Fruit fly (Drosophila melanogaster) whole organism, wandering third instar larva: ENCODE measurements around the gene CG10194.
A peak's percentile ranks its signal among the peaks of the same experiment; 100 is the strongest.

Source experiments
- Abd-B ChIP-seq: fragments of >200 bp; optimal IDR thresholded peaks from 2 replicates; lab custom pipeline; 2017; ENCODE audit warnings: missing biosample characterization, missing genetic modification characterization
- CG32264 ChIP-seq: fragments of 200-800 bp; sonication (Bioruptor generic); optimal IDR thresholded peaks from 2 replicates; lab custom pipeline; 2016; ENCODE audit warnings: missing biosample characterization, missing genetic modification characterization
- CG9705 ChIP-seq: fragments of 200-800 bp; sonication (Bioruptor generic); optimal IDR thresholded peaks from 2 replicates; lab custom pipeline; 2018; ENCODE audit warnings: missing biosample characterization, mild to moderate bottlenecking, missing genetic modification characterization
- CrebA ChIP-seq: fragments of 200-800 bp; sonication (Bioruptor generic); optimal IDR thresholded peaks from 2 replicates; lab custom pipeline; 2016; ENCODE audit warnings: missing biosample characterization, mild to moderate bottlenecking, missing genetic modification characterization, borderline replicate concordance
- Dfd ChIP-seq: fragments of >200 bp; optimal IDR thresholded peaks from 2 replicates; lab custom pipeline; 2017; ENCODE audit warnings: missing biosample characterization, missing genetic modification characterization
- Dif ChIP-seq: fragments of 200-275, 200-300 bp; sonication (Bioruptor generic); optimal IDR thresholded peaks from 2 replicates; lab custom pipeline; 2018; ENCODE audit warnings: missing biosample characterization, missing genetic modification characterization; ENCODE audit not compliant: partially characterized antibody
- GATAd ChIP-seq: sonication (Bioruptor generic); optimal IDR thresholded peaks from 2 replicates; lab custom pipeline; 2016; ENCODE audit warnings: missing biosample characterization, missing genetic modification characterization
- HLH106 ChIP-seq: fragments of 200-800 bp; optimal IDR thresholded peaks from 3 replicates; lab custom pipeline; 2019; ENCODE audit warnings: missing biosample characterization, mild to moderate bottlenecking, missing genetic modification characterization, moderate library complexity
- Hnf4 ChIP-seq: fragments of 200-800 bp; sonication (Bioruptor generic); optimal IDR thresholded peaks from 2 replicates; lab custom pipeline; 2016; ENCODE audit warnings: missing biosample characterization, mild to moderate bottlenecking, missing genetic modification characterization
- Hr78 ChIP-seq: fragments of >200 bp; optimal IDR thresholded peaks from 2 replicates; lab custom pipeline; 2017; ENCODE audit warnings: missing biosample characterization, missing genetic modification characterization
- Hr83 ChIP-seq: fragments of 200-300 bp; sonication (Bioruptor generic); optimal IDR thresholded peaks from 2 replicates; lab custom pipeline; 2016; ENCODE audit warnings: missing biosample characterization, mild to moderate bottlenecking, missing genetic modification characterization, moderate library complexity; ENCODE audit not compliant: poor library complexity, severe bottlenecking
- Jra ChIP-seq: sonication (Bioruptor generic); optimal IDR thresholded peaks from 2 replicates; lab custom pipeline; 2016; ENCODE audit warnings: missing biosample characterization, missing genetic modification characterization
- Mio ChIP-seq: sonication (Bioruptor generic); optimal IDR thresholded peaks from 2 replicates; lab custom pipeline; 2016; ENCODE audit warnings: missing biosample characterization, missing genetic modification characterization
- Myc ChIP-seq: fragments of >200 bp; optimal IDR thresholded peaks from 2 replicates; lab custom pipeline; 2017
- N ChIP-seq: fragments of >200 bp; optimal IDR thresholded peaks from 2 replicates; lab custom pipeline; 2018; ENCODE audit warnings: missing biosample characterization, missing external identifiers, missing genetic modification characterization
- OdsH ChIP-seq: fragments of 200-800 bp; sonication (Bioruptor generic); optimal IDR thresholded peaks from 2 replicates; lab custom pipeline; 2016; ENCODE audit warnings: missing biosample characterization, mild to moderate bottlenecking, missing genetic modification characterization
- Rel ChIP-seq, 2 experiments: fragments of 200-800 bp; sonication (Bioruptor generic) in 1 of 2; optimal IDR thresholded peaks; 2 replicates in 1 of 2; 3 replicates in 1 of 2; lab custom pipeline; 2016 to 2019; ENCODE audit warnings: mild to moderate bottlenecking in 2 of 2, missing biosample characterization in 2 of 2, missing genetic modification characterization in 2 of 2, moderate library complexity in 1 of 2
- Sp1 ChIP-seq: fragments of 200-800 bp; sonication (Bioruptor generic); optimal IDR thresholded peaks from 3 replicates; lab custom pipeline; 2019; ENCODE audit warnings: missing biosample characterization, mild to moderate bottlenecking, missing genetic modification characterization, moderate library complexity
- Vsx2 ChIP-seq: fragments of 200-300, 225-300 bp; sonication (Bioruptor generic); optimal IDR thresholded peaks from 2 replicates; lab custom pipeline; 2018; ENCODE audit warnings: missing biosample characterization, missing genetic modification characterization; ENCODE audit not compliant: partially characterized antibody
- br ChIP-seq: fragments of 200-800 bp; sonication (Bioruptor generic); optimal IDR thresholded peaks from 2 replicates; lab custom pipeline; 2016; ENCODE audit warnings: missing biosample characterization, missing genetic modification characterization
- brk ChIP-seq: fragments of 200-800 bp; sonication (Bioruptor generic); optimal IDR thresholded peaks from 2 replicates; lab custom pipeline; 2016; ENCODE audit warnings: missing biosample characterization, mild to moderate bottlenecking, missing genetic modification characterization
- dl ChIP-seq, 2 experiments: fragments of 175-275, 200-275 bp in 1 of 2; fragments of 200-275 bp in 1 of 2; sonication (Bioruptor generic); optimal IDR thresholded peaks; lab custom pipeline; 2018; ENCODE audit warnings: mild to moderate bottlenecking in 2 of 2, missing biosample characterization in 2 of 2, missing genetic modification characterization in 2 of 2, moderate library complexity in 2 of 2; ENCODE audit not compliant: partially characterized antibody in 2 of 2, insufficient read depth in 1 of 2
- dmrt93B ChIP-seq: fragments of 200-800 bp; sonication (Bioruptor generic); optimal IDR thresholded peaks from 2 replicates; lab custom pipeline; 2018; ENCODE audit warnings: missing biosample characterization, mild to moderate bottlenecking, missing genetic modification characterization
- dsf ChIP-seq: sonication (Bioruptor generic); optimal IDR thresholded peaks from 2 replicates; lab custom pipeline; 2016; ENCODE audit warnings: missing biosample characterization, missing genetic modification characterization, borderline replicate concordance
- ey ChIP-seq: fragments of 200-800 bp; sonication (Bioruptor generic); optimal IDR thresholded peaks from 2 replicates; lab custom pipeline; 2016; ENCODE audit warnings: missing biosample characterization, missing genetic modification characterization
- foxo ChIP-seq, 2 experiments: fragments of 200-800 bp; sonication (Bioruptor generic); optimal IDR thresholded peaks; 2 replicates in 1 of 2; 3 replicates in 1 of 2; lab custom pipeline; 2016 to 2017; ENCODE audit warnings: missing biosample characterization in 2 of 2, missing genetic modification characterization in 2 of 2
- fru ChIP-seq: fragments of 200-800 bp; sonication (Bioruptor generic); optimal IDR thresholded peaks from 3 replicates; lab custom pipeline; 2016; ENCODE audit warnings: missing biosample characterization, mild to moderate bottlenecking, missing genetic modification characterization
- h ChIP-seq: fragments of 200-800 bp; sonication (Bioruptor generic); optimal IDR thresholded peaks from 3 replicates; lab custom pipeline; 2016; ENCODE audit warnings: missing biosample characterization, mild to moderate bottlenecking, missing genetic modification characterization
- jim ChIP-seq: fragments of 175-275, 200-325 bp; sonication (Bioruptor generic); optimal IDR thresholded peaks from 2 replicates; lab custom pipeline; 2016; ENCODE audit warnings: missing biosample characterization, mild to moderate bottlenecking, missing genetic modification characterization
- lola ChIP-seq: fragments of >200 bp; optimal IDR thresholded peaks from 2 replicates; lab custom pipeline; 2017; ENCODE audit warnings: missing biosample characterization, missing genetic modification characterization
- pan ChIP-seq: fragments of >200 bp; optimal IDR thresholded peaks from 2 replicates; lab custom pipeline; 2017
- psq ChIP-seq: fragments of 200-800 bp; sonication (Bioruptor generic); optimal IDR thresholded peaks from 3 replicates; lab custom pipeline; 2017; ENCODE audit warnings: missing biosample characterization, mild to moderate bottlenecking, missing genetic modification characterization, moderate library complexity
- rgr ChIP-seq: fragments of 200-800 bp; sonication (Bioruptor generic); optimal IDR thresholded peaks from 3 replicates; lab custom pipeline; 2016; ENCODE audit warnings: missing biosample characterization, mild to moderate bottlenecking, missing genetic modification characterization
- sage ChIP-seq: fragments of 200-800 bp; sonication (Bioruptor generic); optimal IDR thresholded peaks from 2 replicates; lab custom pipeline; 2016; ENCODE audit warnings: missing biosample characterization, mild to moderate bottlenecking, missing genetic modification characterization
- sv ChIP-seq: fragments of 200-800 bp; sonication (Bioruptor generic); optimal IDR thresholded peaks from 3 replicates; lab custom pipeline; 2016; ENCODE audit warnings: missing biosample characterization, missing genetic modification characterization
- tai ChIP-seq: sonication (Bioruptor generic); optimal IDR thresholded peaks from 2 replicates; lab custom pipeline; 2016; ENCODE audit warnings: missing biosample characterization, missing genetic modification characterization
- usp ChIP-seq: fragments of >200 bp; optimal IDR thresholded peaks from 2 replicates; lab custom pipeline; 2017; ENCODE audit warnings: missing biosample characterization, missing genetic modification characterization
- woc ChIP-seq: sonication (Bioruptor generic); optimal IDR thresholded peaks from 2 replicates; lab custom pipeline; 2016; ENCODE audit warnings: missing biosample characterization, mild to moderate bottlenecking, missing genetic modification characterization

CG10194 gene

dm6 chr2L:19444734-19445140 is 45.2 kb downstream of the CG10194 start, which contains the start of gene Hs2st:
Gene Hs2st, minus strand, starts transcription at chr2L:19444750.
- TF ChIP-seq ey (peak; percentile 95), fru (GFP tag; lab: Kevin White, UChicago) (peak; percentile 95), OdsH (GFP tag; lab: Kevin White, UChicago) (peak; percentile 94), tai (GFP tag; lab: Kevin White, UChicago) (no peak), psq (GFP tag; lab: Kevin White, UChicago) (peak; percentile 87), dmrt93B (peak; percentile 94), Hnf4 (GFP tag; lab: Kevin White, UChicago) (peak; percentile 97), GATAd (GFP tag; lab: Kevin White, UChicago) (peak; percentile 92), brk (no peak), woc (GFP tag; lab: Kevin White, UChicago) (peak; percentile 98), Rel (GFP tag; optimal IDR thresholded peaks at IDR 0.05; lab: Kevin White, UChicago) (peak; percentile 31), Rel (tag; optimal IDR thresholded peaks at IDR 0.05; lab: Kevin White, UChicago) (peak; percentile 85), Hr83 (GFP tag; lab: Kevin White, UChicago) (peak; percentile 87), dsf (GFP tag; lab: Kevin White, UChicago) (peak; percentile 92), foxo (GFP tag; optimal IDR thresholded peaks at IDR 0.05; lab: Kevin White, UChicago) (peak; percentile 57 to 97), Myc (peak; percentile 99), Abd-B (GFP tag; lab: Kevin White, UChicago) (no peak), Vsx2 (GFP tag; lab: Kevin White, UChicago) (no peak), jim (peak; percentile 88), pan (lab: Kevin White, UChicago) (no peak), HLH106 (tag; lab: Kevin White, UChicago) (peak; percentile 95), usp (GFP tag; lab: Kevin White, UChicago) (no peak), N (GFP tag; lab: Kevin White, UChicago) (no peak), Hr78 (no peak), Dif (GFP tag; lab: Kevin White, UChicago) (no peak), Dfd (GFP tag; lab: Kevin White, UChicago) (no peak), CrebA (GFP tag; lab: Kevin White, UChicago) (no peak), dl (GFP tag; optimal IDR thresholded peaks at IDR 0.05; lab: Kevin White, UChicago; ENCODE audit: insufficient read depth in 1 of 2, partially characterized antibody in 2 of 2) (no peak), CG9705 (GFP tag; lab: Kevin White, UChicago) (peak; percentile 94), rgr (GFP tag; lab: Kevin White, UChicago) (peak; percentile 96), lola (GFP tag; lab: Kevin White, UChicago) (no peak), Jra (GFP tag; lab: Kevin White, UChicago) (peak; percentile 96), CG32264 (GFP tag; lab: Kevin White, UChicago) (peak; percentile 84), Sp1 (GFP tag; lab: Kevin White, UChicago) (peak; percentile 89), sv (GFP tag; lab: Kevin White, UChicago) (peak; percentile 94), h (GFP tag; lab: Kevin White, UChicago) (peak; percentile 96), Mio (GFP tag; lab: Kevin White, UChicago) (peak; percentile 73), sage (GFP tag; lab: Kevin White, UChicago) (no peak), br (GFP tag; lab: Kevin White, UChicago) (peak; percentile 94)

- TF ChIP-seq h (GFP tag; lab: Kevin White, UChicago) (no peak), br (GFP tag; lab: Kevin White, UChicago) (no peak), ey (no peak), jim (no peak), OdsH (GFP tag; lab: Kevin White, UChicago) (no peak), foxo (GFP tag; optimal IDR thresholded peaks at IDR 0.05; lab: Kevin White, UChicago) (no peak), sage (GFP tag; lab: Kevin White, UChicago) (no peak), Vsx2 (GFP tag; lab: Kevin White, UChicago) (no peak)
Observed at dm6 chr2L:19442627-19443026, 47.3 kb downstream of the CG10194 start, which contains the start of gene CG10237. Gene CG10237, minus strand, starts transcription at chr2L:19442727.
